Worm (Caenorhabditis elegans) whole organism, mixed stage, embryonic: ENCODE measurements around the gene T24E12.12.

Experiments used
- ceh-43 ChIP-seq: fragments of 200-800 bp; sonication (Bioruptor generic); optimal IDR thresholded peaks from 2 replicates; lab custom pipeline; 2018; ENCODE audit warnings: mild to moderate bottlenecking, missing genetic modification characterization, moderate library complexity, missing compliant biosample characterization
- drap-1 ChIP-seq: fragments of 200-800 bp; sonication (Bioruptor generic); optimal IDR thresholded peaks from 3 replicates; lab custom pipeline; 2018; ENCODE audit warnings: mild to moderate bottlenecking, missing genetic modification characterization, missing compliant biosample characterization
- elt-1 ChIP-seq: sonication (generic microtip); optimal IDR thresholded peaks from 2 replicates; lab custom pipeline; 2017; ENCODE audit warnings: missing genetic modification characterization, mild to moderate bottlenecking, missing compliant biosample characterization, antibody characterized with exemption, moderate library complexity, borderline replicate concordance; ENCODE audit not compliant: insufficient read depth
- elt-3 ChIP-seq: fragments of 150-350 bp; optimal IDR thresholded peaks from 2 replicates; lab custom pipeline; 2014; ENCODE audit warnings: missing biosample characterization, missing genetic modification characterization
- lsy-2 ChIP-seq: fragments of 150-350 bp; optimal IDR thresholded peaks from 2 replicates; lab custom pipeline; 2014; ENCODE audit warnings: missing biosample characterization, missing genetic modification characterization
- mep-1 ChIP-seq: fragments of 150-350 bp; optimal IDR thresholded peaks from 2 replicates; lab custom pipeline; 2017; ENCODE audit warnings: missing biosample characterization, missing genetic modification reagents, missing genetic modification characterization, inconsistent platforms
- nhr-237 ChIP-seq: fragments of 150-350 bp; optimal IDR thresholded peaks from 2 replicates; lab custom pipeline; 2014; ENCODE audit warnings: missing biosample characterization, missing genetic modification characterization
- unc-39 ChIP-seq: fragments of 150-350 bp; optimal IDR thresholded peaks from 2 replicates; lab custom pipeline; 2014; ENCODE audit warnings: missing biosample characterization, missing genetic modification characterization
- ztf-11 ChIP-seq: fragments of 150-350 bp; optimal IDR thresholded peaks from 2 replicates; lab custom pipeline; 2014; ENCODE audit warnings: missing biosample characterization, missing genetic modification characterization

DNA sequence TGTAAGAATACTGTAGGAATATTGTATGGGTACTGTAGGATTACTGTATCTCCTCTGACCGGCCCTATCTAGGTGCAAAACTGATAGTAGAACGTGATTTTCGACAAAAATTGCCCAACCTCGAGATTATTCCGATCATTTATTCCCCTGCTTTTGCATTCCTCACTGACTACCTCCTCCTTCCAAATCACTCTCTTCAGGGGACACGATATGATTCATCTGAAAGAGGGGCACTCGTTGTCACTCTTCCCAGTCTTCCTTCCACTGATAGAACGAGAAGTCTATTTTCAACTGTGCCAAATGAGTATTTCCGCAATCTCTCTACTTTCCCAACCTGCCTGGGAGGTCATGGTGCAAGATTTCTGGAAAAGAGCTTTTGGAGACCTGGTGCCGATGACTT lies 19.4 kb upstream of the T24E12.12 start, which contains the start of gene F12E12.2:
- TF ChIP-seq lsy-2 (tag; lab: Kevin White, UChicago) = no peak
- TF ChIP-seq unc-39 (tag; lab: Kevin White, UChicago) = no peak
- TF ChIP-seq ztf-11 (tag; lab: Kevin White, UChicago) = no peak
- no peak for TF ChIP-seq drap-1 (GFP tag; lab: Kevin White, UChicago)
- TF ChIP-seq elt-1 (tag; lab: Kevin White, UChicago) = no peak
- no peak for TF ChIP-seq nhr-237 (tag; lab: Kevin White, UChicago)
- no peak for TF ChIP-seq elt-3 (tag; lab: Kevin White, UChicago)
- no peak for TF ChIP-seq mep-1 (tag; lab: Kevin White, UChicago)
- TF ChIP-seq ceh-43 (GFP tag; lab: Kevin White, UChicago) = no peak
